Worm (Caenorhabditis elegans) whole organism, midembryonic: ENCODE measurements around the gene F53C11.1.

Source experiments
- T22C8.4 ChIP-seq: fragments of 200-800 bp; sonication (Bioruptor generic); IDR thresholded peaks from 2 replicates; pipeline ENCODE4 v1.3.6; 2022; ENCODE audit warnings: missing genetic modification characterization, missing compliant biosample characterization
- cog-1 ChIP-seq: sonication (generic microtip); optimal IDR thresholded peaks from 2 replicates; lab custom pipeline; 2016; ENCODE audit warnings: missing genetic modification characterization, missing compliant biosample characterization
- flt-1 ChIP-seq: fragments of 200-800 bp; sonication (Bioruptor generic); IDR thresholded peaks from 2 replicates; pipeline ENCODE4 v1.3.6; 2022; ENCODE audit warnings: missing genetic modification characterization, missing compliant biosample characterization
- klf-2 ChIP-seq: fragments of 200-800 bp; sonication (Bioruptor generic); conservative IDR thresholded peaks from 2 replicates; pipeline ENCODE4 v1.3.6; 2022; ENCODE audit warnings: missing genetic modification reagents, missing genetic modification characterization, missing compliant biosample characterization
- med-1 ChIP-seq: sonication (generic microtip); optimal IDR thresholded peaks from 2 replicates; lab custom pipeline; 2017; ENCODE audit warnings: missing genetic modification characterization, mild to moderate bottlenecking, missing compliant biosample characterization, antibody characterized with exemption, missing genetic modification reagents; ENCODE audit not compliant: insufficient read depth
- ref-1 ChIP-seq: fragments of 200-800 bp; sonication (Bioruptor generic); conservative IDR thresholded peaks from 2 replicates; pipeline ENCODE4 v1.3.6; 2022; ENCODE audit warnings: missing genetic modification reagents, missing genetic modification characterization, missing compliant biosample characterization
- tab-1 ChIP-seq: fragments of 200-800 bp; sonication (Bioruptor generic); IDR thresholded peaks from 2 replicates; pipeline ENCODE4 v1.3.6; 2022; ENCODE audit warnings: missing genetic modification characterization, missing compliant biosample characterization
- ztf-23 ChIP-seq: fragments of 200-800 bp; sonication (Bioruptor generic); IDR thresholded peaks from 2 replicates; pipeline ENCODE4 v1.3.6; 2022; ENCODE audit warnings: missing genetic modification reagents, missing genetic modification characterization, missing compliant biosample characterization
- ztf-29 ChIP-seq: fragments of 200-800 bp; sonication (Bioruptor generic); IDR thresholded peaks from 2 replicates; pipeline ENCODE4 v1.3.6; 2022; ENCODE audit warnings: missing genetic modification reagents, missing genetic modification characterization, missing compliant biosample characterization

The F53C11.1 gene

ce11 chrV:13756359-13757091 lies 19.1 kb upstream of the F53C11.1 start, which contains the start of gene F20G2.2:
F20G2.2 (minus strand) TSS chrV:13756409.
- TF ChIP-seq med-1 (GFP tag; lab: Kevin White, UChicago) (no peak), klf-2 (GFP tag; lab: Robert Waterston, UW) (no peak), tab-1 (GFP tag; lab: Robert Waterston, UW) (no peak)

- TF ChIP-seq ztf-29 (GFP tag; lab: Robert Waterston, UW), result no peak
- TF ChIP-seq ztf-23 (GFP tag; lab: Robert Waterston, UW), result no peak
- TF ChIP-seq T22C8.4 (GFP tag; lab: Robert Waterston, UW), result no peak
- no peak for TF ChIP-seq tab-1 (GFP tag; lab: Robert Waterston, UW)
- no peak for TF ChIP-seq cog-1 (tag; lab: Kevin White, UChicago)
- no peak for TF ChIP-seq med-1 (GFP tag; lab: Kevin White, UChicago)
- no peak for TF ChIP-seq klf-2 (GFP tag; lab: Robert Waterston, UW)
- no peak for TF ChIP-seq ref-1
- TF ChIP-seq flt-1 (GFP tag; lab: Robert Waterston, UW), result no peak
Measured at ce11 chrV:13757349-13757748, 18.2 kb upstream of the F53C11.1 start.

- TF ChIP-seq ref-1, result no peak
- TF ChIP-seq ztf-29 (GFP tag; lab: Robert Waterston, UW), result no peak
- no peak for TF ChIP-seq cog-1 (tag; lab: Kevin White, UChicago)
- TF ChIP-seq ztf-23 (GFP tag; lab: Robert Waterston, UW), result no peak
- no peak for TF ChIP-seq med-1 (GFP tag; lab: Kevin White, UChicago)
- no peak for TF ChIP-seq klf-2 (GFP tag; lab: Robert Waterston, UW)
- no peak for TF ChIP-seq T22C8.4 (GFP tag; lab: Robert Waterston, UW)
- TF ChIP-seq tab-1 (GFP tag; lab: Robert Waterston, UW), result no peak
- TF ChIP-seq flt-1 (GFP tag; lab: Robert Waterston, UW), result no peak
Measured at ce11 chrV:13762426-13763127, 13.0 kb upstream of the F53C11.1 start, which contains the start of gene F20G2.6. F20G2.6 (plus strand) TSS chrV:13763077.

- TF ChIP-seq med-1 (GFP tag; lab: Kevin White, UChicago) (no peak), flt-1 (GFP tag; lab: Robert Waterston, UW) (no peak), klf-2 (GFP tag; lab: Robert Waterston, UW) (no peak), ztf-23 (GFP tag; lab: Robert Waterston, UW) (no peak), ref-1 (no peak), cog-1 (tag; lab: Kevin White, UChicago) (no peak), tab-1 (GFP tag; lab: Robert Waterston, UW) (no peak), T22C8.4 (GFP tag; lab: Robert Waterston, UW) (no peak), ztf-29 (GFP tag; lab: Robert Waterston, UW) (no peak)
Measured at ce11 chrV:13763723-13764122, 11.9 kb upstream of the F53C11.1 start.

ce11 chrV:13768388-13768787 lies 7.2 kb upstream of the F53C11.1 start, which contains the start of gene F20G2.3:
F20G2.3 (minus strand) TSS chrV:13768488.
- TF ChIP-seq med-1 (GFP tag; lab: Kevin White, UChicago) (no peak), klf-2 (GFP tag; lab: Robert Waterston, UW) (no peak), ztf-29 (GFP tag; lab: Robert Waterston, UW) (no peak)

- no peak for TF ChIP-seq ztf-23 (GFP tag; lab: Robert Waterston, UW)
- TF ChIP-seq ztf-29 (GFP tag; lab: Robert Waterston, UW), result no peak
- TF ChIP-seq T22C8.4 (GFP tag; lab: Robert Waterston, UW), result no peak
- no peak for TF ChIP-seq ref-1
- TF ChIP-seq med-1 (GFP tag; lab: Kevin White, UChicago), result no peak
- no peak for TF ChIP-seq klf-2 (GFP tag; lab: Robert Waterston, UW)
- no peak for TF ChIP-seq cog-1 (tag; lab: Kevin White, UChicago)
- no peak for TF ChIP-seq tab-1 (GFP tag; lab: Robert Waterston, UW)
- TF ChIP-seq flt-1 (GFP tag; lab: Robert Waterston, UW), result no peak
Measured at ce11 chrV:13768941-13769436, 6.6 kb upstream of the F53C11.1 start, which contains the start of gene nas-24. nas-24 (plus strand) TSS chrV:13769386.

ce11 chrV:13771209-13771608 lies 4.4 kb upstream of the F53C11.1 start, which contains the start of gene F20G2.5:
F20G2.5 (plus strand) TSS chrV:13771509.
- TF ChIP-seq T22C8.4 (GFP tag; lab: Robert Waterston, UW), result no peak
- no peak for TF ChIP-seq med-1 (GFP tag; lab: Kevin White, UChicago)
- no peak for TF ChIP-seq klf-2 (GFP tag; lab: Robert Waterston, UW)
- no peak for TF ChIP-seq ztf-29 (GFP tag; lab: Robert Waterston, UW)
- no peak for TF ChIP-seq ref-1
- TF ChIP-seq cog-1 (tag; lab: Kevin White, UChicago), result no peak
- no peak for TF ChIP-seq flt-1 (GFP tag; lab: Robert Waterston, UW)
- TF ChIP-seq tab-1 (GFP tag; lab: Robert Waterston, UW), result no peak
- no peak for TF ChIP-seq ztf-23 (GFP tag; lab: Robert Waterston, UW)

- TF ChIP-seq ztf-23 (GFP tag; lab: Robert Waterston, UW), result no peak
- no peak for TF ChIP-seq med-1 (GFP tag; lab: Kevin White, UChicago)
- TF ChIP-seq klf-2 (GFP tag; lab: Robert Waterston, UW), result no peak
- TF ChIP-seq flt-1 (GFP tag; lab: Robert Waterston, UW), result no peak
- TF ChIP-seq tab-1 (GFP tag; lab: Robert Waterston, UW), result no peak
- TF ChIP-seq cog-1 (tag; lab: Kevin White, UChicago), result no peak
- TF ChIP-seq ztf-29 (GFP tag; lab: Robert Waterston, UW), result no peak
- no peak for TF ChIP-seq T22C8.4 (GFP tag; lab: Robert Waterston, UW)
- TF ChIP-seq ref-1, result no peak
Measured at ce11 chrV:13777857-13778256, 2.3 kb downstream of the F53C11.1 start, which contains the start of gene F53C11.9. F53C11.9 (plus strand) TSS chrV:13778015.
